Worm (Caenorhabditis elegans): ENCODE measurements around the gene srx-110.

DNA sequence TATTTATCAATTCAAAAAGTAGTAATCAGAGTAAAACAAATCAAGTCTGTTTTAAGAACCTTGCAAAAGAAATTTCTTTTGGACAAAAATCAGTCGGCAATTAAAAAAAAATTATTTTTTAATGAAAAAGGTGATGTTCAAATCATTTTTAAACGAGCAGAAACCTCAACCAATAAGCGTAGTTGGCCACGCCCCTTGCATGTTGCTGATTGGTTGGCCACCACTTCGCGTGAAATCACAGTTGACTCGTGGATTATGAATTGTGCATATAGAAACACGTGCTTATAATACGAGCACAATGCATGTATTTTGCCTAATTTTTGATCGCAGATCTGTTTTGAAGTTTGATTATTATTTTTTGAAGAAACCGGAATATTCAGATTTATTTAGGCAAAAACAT, 44.2 kb upstream of the srx-110 start:
- TF ChIP-seq nhr-28 (tag; optimal IDR thresholded peaks at IDR 0.05) (no peak), unc-39 (tag; optimal IDR thresholded peaks at IDR 0.05) (no peak), lin-39 (tag; optimal IDR thresholded peaks at IDR 0.05) (no peak), pha-4 (tag; optimal IDR thresholded peaks at IDR 0.05) (no peak), unc-62 (GFP tag; optimal IDR thresholded peaks at IDR 0.05) (no peak), nhr-67 (tag; optimal IDR thresholded peaks at IDR 0.05) (no peak), daf-12 (tag; optimal IDR thresholded peaks at IDR 0.05) (no peak), fkh-10 (GFP tag; optimal IDR thresholded peaks at IDR 0.05) (no peak), nhr-25 (tag; optimal IDR thresholded peaks at IDR 0.05) (no peak), lsy-12 (tag; optimal IDR thresholded peaks at IDR 0.05) (no peak)
